Fruit fly (Drosophila melanogaster): ENCODE data around the gene CG2162.
A peak's percentile ranks its signal among the peaks of the same experiment; 100 is the strongest.

The CG2162 gene

DNA sequence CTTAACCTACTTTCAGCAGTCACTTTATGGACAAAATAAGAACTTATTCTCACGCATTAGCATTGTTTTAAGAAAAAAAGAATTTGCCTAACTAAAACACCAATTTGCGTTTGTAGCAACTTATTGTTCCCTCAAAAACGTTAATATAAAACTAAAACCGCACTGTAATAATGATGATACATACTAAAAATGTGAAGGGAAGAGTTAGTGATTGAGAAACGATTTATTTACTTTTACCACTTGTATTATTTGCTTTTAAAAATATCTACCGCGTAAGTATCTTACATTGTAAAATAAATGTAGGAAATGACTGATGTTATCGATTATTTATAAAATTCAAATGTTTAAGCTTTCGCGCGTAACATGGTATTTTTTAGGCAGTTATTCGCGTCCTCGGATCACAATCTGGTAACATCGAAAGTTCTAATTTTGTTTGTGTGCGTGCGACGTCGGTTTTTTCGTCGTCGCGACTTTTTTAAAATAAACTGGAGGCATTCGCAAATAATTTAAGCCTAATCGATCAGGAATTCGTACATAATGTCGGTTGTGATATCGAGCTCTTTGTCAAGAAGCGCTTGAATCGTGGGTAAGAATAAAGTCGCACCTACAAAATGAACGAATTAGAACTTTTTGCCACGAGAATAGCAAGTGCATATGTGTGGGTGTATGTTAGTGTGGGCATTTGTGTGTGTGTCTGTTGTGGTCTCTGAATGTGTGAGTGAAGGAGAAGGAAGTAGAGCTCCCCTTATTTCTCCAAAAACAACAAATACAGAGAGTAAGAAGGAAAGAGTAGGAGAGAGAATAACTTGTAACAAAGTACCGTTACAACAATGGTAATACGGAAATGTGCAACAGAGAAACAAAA lies at the start of gene CG2162 (continued):
- TF ChIP-seq CG10654 (GFP tag; optimal IDR thresholded peaks at IDR 0.05) (no peak), Myb (GFP tag; optimal IDR thresholded peaks at IDR 0.05) (peak; percentile 27), Antp (GFP tag; optimal IDR thresholded peaks at IDR 0.05) (no peak), CG2116 (GFP tag; optimal IDR thresholded peaks at IDR 0.05) (no peak), dmrt11E (tag; optimal IDR thresholded peaks at IDR 0.05) (no peak), schlank (tag; optimal IDR thresholded peaks at IDR 0.05) (no peak), Nf-YC (tag; optimal IDR thresholded peaks at IDR 0.05) (peak; percentile 41), Oli (tag; optimal IDR thresholded peaks at IDR 0.05) (no peak), stwl (tag; optimal IDR thresholded peaks at IDR 0.05) (peak; percentile 50), Ets97D (GFP tag; optimal IDR thresholded peaks at IDR 0.05) (peak; percentile 15), Atf3 (GFP tag; optimal IDR thresholded peaks at IDR 0.05) (no peak), dmrt99B (tag; optimal IDR thresholded peaks at IDR 0.05) (no peak), BEAF-32 (GFP tag; optimal IDR thresholded peaks at IDR 0.05) (peak; percentile 39), Dp (GFP tag; optimal IDR thresholded peaks at IDR 0.05) (peak; percentile 88), CG7928 (GFP tag; optimal IDR thresholded peaks at IDR 0.05) (no peak), Dbx (GFP tag; IDR thresholded peaks at IDR 0.05) (no peak), zen2 (GFP tag; IDR thresholded peaks at IDR 0.05; ENCODE audit: partially characterized antibody) (no peak), D19B (GFP tag; optimal IDR thresholded peaks at IDR 0.05) (no peak), en (GFP tag; optimal IDR thresholded peaks at IDR 0.05) (no peak), Lim3 (GFP tag; IDR thresholded peaks at IDR 0.05) (no peak), CG32532 (GFP tag; IDR thresholded peaks at IDR 0.05) (no peak), CG10366 (GFP tag; IDR thresholded peaks at IDR 0.05) (no peak), CG4360 (GFP tag; IDR thresholded peaks at IDR 0.05) (no peak), PHDP (tag; optimal IDR thresholded peaks at IDR 0.05) (no peak), HmgZ (tag; optimal IDR thresholded peaks at IDR 0.05) (peak; percentile 35), CG4617 (GFP tag; optimal IDR thresholded peaks at IDR 0.05; ENCODE audit: borderline replicate concordance) (peak; percentile 15), CG12769 (tag; optimal IDR thresholded peaks at IDR 0.05) (no peak), grau (tag; optimal IDR thresholded peaks at IDR 0.05) (no peak), cg (GFP tag; optimal IDR thresholded peaks at IDR 0.05) (peak; percentile 99), Mrtf (GFP tag; IDR thresholded peaks at IDR 0.05) (no peak), pho (GFP tag; optimal IDR thresholded peaks at IDR 0.05) (no peak), CG6654 (GFP tag; optimal IDR thresholded peaks at IDR 0.05) (no peak), Ada2b (GFP tag; IDR thresholded peaks at IDR 0.05) (no peak), CG9437 (GFP tag; optimal IDR thresholded peaks at IDR 0.05) (no peak), sob (GFP tag; IDR thresholded peaks at IDR 0.05) (no peak), CG8388 (GFP tag; optimal IDR thresholded peaks at IDR 0.05) (no peak), Dll (GFP tag; IDR thresholded peaks at IDR 0.05; ENCODE audit: partially characterized antibody) (no peak), Spps (tag; optimal IDR thresholded peaks at IDR 0.05) (no peak), Atf-2 (GFP tag; optimal IDR thresholded peaks at IDR 0.05) (no peak), CG18262 (tag; optimal IDR thresholded peaks at IDR 0.05) (no peak), CG17568 (GFP tag; optimal IDR thresholded peaks at IDR 0.05) (no peak), CG13123 (GFP tag; optimal IDR thresholded peaks at IDR 0.05) (no peak), caup (GFP tag; optimal IDR thresholded peaks at IDR 0.05; ENCODE audit: severe bottlenecking) (no peak), NFAT (GFP tag; IDR thresholded peaks at IDR 0.05) (no peak), Aef1 (GFP tag; IDR thresholded peaks at IDR 0.05) (peak; percentile 57), CG6765 (GFP tag; optimal IDR thresholded peaks at IDR 0.05) (peak; percentile 32), gce (GFP tag; IDR thresholded peaks at IDR 0.05) (no peak), sens (GFP tag) (peak; percentile 59), CG16779 (GFP tag; IDR thresholded peaks at IDR 0.05) (no peak)
